Worm (Caenorhabditis elegans) whole organism, L4 larva: Measurements from ENCODE around the gene nrsn-1.

Experiments
- D1046.2 ChIP-seq: fragments of 200-800 bp; sonication (Bioruptor generic); IDR thresholded peaks from 2 replicates; pipeline ENCODE4 v1.3.6; 2022; ENCODE audit warnings: missing genetic modification characterization, missing compliant biosample characterization
- F10B5.3 ChIP-seq: sonication (generic microtip); optimal IDR thresholded peaks from 2 replicates; lab custom pipeline; 2016; ENCODE audit warnings: mild to moderate bottlenecking, missing genetic modification characterization, missing compliant biosample characterization
- F44E2.7 ChIP-seq: fragments of 200-800 bp; sonication (Bioruptor generic); IDR thresholded peaks from 2 replicates; pipeline ENCODE4 v2.1.2; 2022; ENCODE audit warnings: missing genetic modification characterization, missing compliant biosample characterization
- F49E8.2 ChIP-seq: sonication (generic microtip); optimal IDR thresholded peaks from 2 replicates; lab custom pipeline; 2016; ENCODE audit warnings: missing compliant biosample characterization, mild to moderate bottlenecking, missing genetic modification characterization, borderline replicate concordance
- R02D3.7 ChIP-seq: fragments of 150-350 bp; sonication (generic microtip); optimal IDR thresholded peaks from 3 replicates; lab custom pipeline; 2014; ENCODE audit warnings: missing biosample characterization, missing genetic modification characterization
- T20F7.1 ChIP-seq: fragments of 200-800 bp; sonication (Bioruptor generic); optimal IDR thresholded peaks from 2 replicates; lab custom pipeline; 2018; ENCODE audit warnings: mild to moderate bottlenecking, missing genetic modification characterization, missing compliant biosample characterization
- Y105C5A.15 ChIP-seq: fragments of 200-800 bp; sonication (Bioruptor generic); IDR thresholded peaks from 2 replicates; pipeline ENCODE4 v1.3.6; 2022; ENCODE audit warnings: missing genetic modification characterization, missing compliant biosample characterization
- Y48G9A.11 ChIP-seq: fragments of 200-800 bp; sonication (Bioruptor generic); IDR thresholded peaks from 2 replicates; pipeline ENCODE4 v1.3.6; 2022; ENCODE audit warnings: missing genetic modification reagents, missing genetic modification characterization, missing compliant biosample characterization
- Y5F2A.4 ChIP-seq: fragments of 200-800 bp; sonication (Bioruptor generic); optimal IDR thresholded peaks from 2 replicates; lab custom pipeline; 2018; ENCODE audit warnings: mild to moderate bottlenecking, missing genetic modification characterization, missing compliant biosample characterization
- Y75B8A.6 ChIP-seq: fragments of 200-800 bp; sonication (Bioruptor generic); IDR thresholded peaks from 2 replicates; pipeline ENCODE4 v1.3.6; 2022; ENCODE audit warnings: missing genetic modification reagents, missing genetic modification characterization, missing compliant biosample characterization
- ZK546.5 ChIP-seq, 2 experiments: sonication (generic microtip); optimal IDR thresholded peaks; 2 replicates each; lab custom pipeline; 2017; ENCODE audit warnings: missing biosample characterization in 2 of 2, missing genetic modification characterization in 2 of 2
- aha-1 ChIP-seq: fragments of 150-350 bp; peaks from one replicate; lab custom pipeline; 2014; ENCODE audit warnings: missing biosample characterization, missing genetic modification characterization
- ama-1 ChIP-seq: fragments of 150-350 bp; optimal IDR thresholded peaks from 2 replicates; lab custom pipeline; 2014; ENCODE audit warnings: inconsistent platforms, mixed read lengths
- attf-4 ChIP-seq: sonication (generic microtip); optimal IDR thresholded peaks from 3 replicates; lab custom pipeline; 2017; ENCODE audit warnings: missing biosample characterization, missing genetic modification characterization
- ceh-20 ChIP-seq: fragments of 200-800 bp; sonication (Bioruptor generic); IDR thresholded peaks from 2 replicates; pipeline ENCODE4 v1.3.6; 2022; ENCODE audit warnings: missing genetic modification reagents, missing genetic modification characterization, missing compliant biosample characterization
- ceh-32 ChIP-seq: sonication (generic microtip); optimal IDR thresholded peaks from 2 replicates; lab custom pipeline; 2016; ENCODE audit warnings: mild to moderate bottlenecking, missing genetic modification characterization, missing compliant biosample characterization; ENCODE audit not compliant: poor library complexity
- ceh-82 ChIP-seq: sonication (generic microtip); optimal IDR thresholded peaks from 2 replicates; lab custom pipeline; 2017; ENCODE audit warnings: missing biosample characterization, missing genetic modification characterization
- ces-1 ChIP-seq: fragments of 150-350 bp; sonication (generic microtip); optimal IDR thresholded peaks from 4 replicates; lab custom pipeline; 2014; ENCODE audit warnings: missing biosample characterization, missing genetic modification reagents, missing genetic modification characterization
- cey-2 ChIP-seq: sonication (generic microtip); optimal IDR thresholded peaks from 3 replicates; lab custom pipeline; 2017; ENCODE audit warnings: missing genetic modification characterization, mild to moderate bottlenecking, missing compliant biosample characterization, antibody characterized with exemption, borderline replicate concordance; ENCODE audit not compliant: insufficient read depth
- ctbp-1 ChIP-seq: fragments of 200-800 bp; sonication (Bioruptor generic); IDR thresholded peaks from 2 replicates; pipeline ENCODE4 v1.3.6; 2022; ENCODE audit warnings: missing genetic modification reagents, missing genetic modification characterization, missing compliant biosample characterization
- daf-8 ChIP-seq: fragments of 200-800 bp; sonication (Bioruptor generic); IDR thresholded peaks from 2 replicates; pipeline ENCODE4 v1.3.6; 2022; ENCODE audit warnings: missing genetic modification characterization, missing compliant biosample characterization
- dve-1 ChIP-seq: sonication (generic microtip); optimal IDR thresholded peaks from 2 replicates; lab custom pipeline; 2017; ENCODE audit warnings: antibody characterized with exemption, mild to moderate bottlenecking, missing genetic modification characterization, missing compliant biosample characterization; ENCODE audit not compliant: insufficient read depth
- egl-27 ChIP-seq: sonication (generic microtip); optimal IDR thresholded peaks from 3 replicates; lab custom pipeline; 2017; ENCODE audit warnings: missing biosample characterization, missing genetic modification reagents, missing genetic modification characterization
- egl-43 ChIP-seq: fragments of 200-800 bp; sonication (Bioruptor generic); IDR thresholded peaks from 2 replicates; pipeline ENCODE4 v1.3.6; 2022; ENCODE audit warnings: missing genetic modification reagents, missing genetic modification characterization, missing compliant biosample characterization
- gei-8 ChIP-seq: fragments of 200-800 bp; sonication (Bioruptor generic); optimal IDR thresholded peaks from 2 replicates; lab custom pipeline; 2018; ENCODE audit warnings: mild to moderate bottlenecking, missing genetic modification characterization, missing compliant biosample characterization
- hmg-1.1 ChIP-seq: fragments of 200-800 bp; sonication (Bioruptor generic); IDR thresholded peaks from 2 replicates; pipeline ENCODE4 v1.3.6; 2022; ENCODE audit warnings: missing genetic modification reagents, missing genetic modification characterization, missing compliant biosample characterization
- lsy-2 ChIP-seq, 2 experiments: fragments of 150-350 bp in 1 of 2; sonication (generic microtip) in 1 of 2; optimal IDR thresholded peaks; 2 replicates each; lab custom pipeline; 2014 to 2017; ENCODE audit warnings: missing biosample characterization in 2 of 2, missing genetic modification characterization in 2 of 2
- madf-5 ChIP-seq, 2 experiments: fragments of 200-800 bp; sonication (Bioruptor generic); IDR thresholded peaks; 2 replicates each; pipeline ENCODE4 v1.3.6; 2022; ENCODE audit warnings: missing compliant biosample characterization in 2 of 2, missing genetic modification characterization in 2 of 2
- madf-9 ChIP-seq: fragments of 200-800 bp; sonication (Bioruptor generic); conservative IDR thresholded peaks from 2 replicates; pipeline ENCODE4 v1.3.6; 2022; ENCODE audit warnings: missing genetic modification reagents, missing genetic modification characterization, missing compliant biosample characterization
- nhr-102 ChIP-seq: sonication (generic microtip); optimal IDR thresholded peaks from 2 replicates; lab custom pipeline; 2016; ENCODE audit warnings: mild to moderate bottlenecking, missing genetic modification characterization, moderate library complexity, missing compliant biosample characterization
- nhr-11 ChIP-seq: fragments of 150-350 bp; optimal IDR thresholded peaks from 2 replicates; lab custom pipeline; 2014; ENCODE audit warnings: missing biosample characterization, missing genetic modification characterization
- nhr-237 ChIP-seq: sonication (generic microtip); optimal IDR thresholded peaks from 2 replicates; lab custom pipeline; 2017; ENCODE audit warnings: missing biosample characterization, missing genetic modification characterization
- nhr-48 ChIP-seq: sonication (generic microtip); optimal IDR thresholded peaks from 2 replicates; lab custom pipeline; 2016; ENCODE audit warnings: mild to moderate bottlenecking, missing genetic modification characterization, missing compliant biosample characterization
- nhr-6 ChIP-seq: fragments of 150-350 bp; optimal IDR thresholded peaks from 2 replicates; lab custom pipeline; 2014; ENCODE audit warnings: missing biosample characterization, missing genetic modification characterization
- nhr-77 ChIP-seq: fragments of 150-350 bp; optimal IDR thresholded peaks from 2 replicates; lab custom pipeline; 2014; ENCODE audit warnings: missing biosample characterization, missing genetic modification characterization
- pqm-1 ChIP-seq: sonication (generic microtip); optimal IDR thresholded peaks from 2 replicates; lab custom pipeline; 2017; ENCODE audit warnings: missing biosample characterization, missing genetic modification characterization
- saeg-2 ChIP-seq: fragments of 200-800 bp; sonication (Bioruptor generic); IDR thresholded peaks from 2 replicates; pipeline ENCODE4 v1.3.6; 2022; ENCODE audit warnings: missing genetic modification reagents, missing genetic modification characterization, missing compliant biosample characterization
- snpc-1.2 ChIP-seq: fragments of 200-800 bp; sonication (Bioruptor generic); IDR thresholded peaks from 2 replicates; pipeline ENCODE4 v1.3.6; 2022; ENCODE audit warnings: missing genetic modification reagents, missing genetic modification characterization, missing compliant biosample characterization
- snpc-4 ChIP-seq: fragments of 150-350 bp; optimal IDR thresholded peaks from 2 replicates; lab custom pipeline; 2014; ENCODE audit warnings: missing biosample characterization, missing genetic modification characterization
- tag-97 ChIP-seq: fragments of 200-800 bp; sonication (Bioruptor generic); IDR thresholded peaks from 2 replicates; pipeline ENCODE4 v1.3.6; 2022; ENCODE audit warnings: missing genetic modification characterization, missing compliant biosample characterization
- tra-1 ChIP-seq: fragments of 200-800 bp; sonication (Bioruptor generic); IDR thresholded peaks from 2 replicates; pipeline ENCODE4 v1.3.6; 2022; ENCODE audit warnings: missing genetic modification reagents, missing genetic modification characterization, missing compliant biosample characterization
- unc-39 ChIP-seq: sonication (generic microtip); optimal IDR thresholded peaks from 2 replicates; lab custom pipeline; 2017; ENCODE audit warnings: missing biosample characterization, missing genetic modification characterization
- unc-62 ChIP-seq, 3 experiments: fragments of 150-350 bp in 1 of 3; sonication (generic microtip); optimal IDR thresholded peaks in 2 of 3; peaks in 1 of 3; 1 replicate in 1 of 3; 2 replicates in 2 of 3; lab custom pipeline; 2014 to 2017; ENCODE audit warnings: missing biosample characterization in 3 of 3, missing genetic modification characterization in 3 of 3, missing genetic modification reagents in 3 of 3, missing genotype in 1 of 3
- zfp-2 ChIP-seq: sonication (generic microtip); optimal IDR thresholded peaks from 2 replicates; lab custom pipeline; 2016; ENCODE audit warnings: mild to moderate bottlenecking, missing genetic modification characterization, missing compliant biosample characterization
- zip-11 ChIP-seq: fragments of 200-800 bp; sonication (Bioruptor generic); IDR thresholded peaks from 2 replicates; pipeline ENCODE4 v1.3.6; 2022; ENCODE audit warnings: missing genetic modification characterization, missing compliant biosample characterization
- zip-2 ChIP-seq: fragments of 150-350 bp; optimal IDR thresholded peaks from 2 replicates; lab custom pipeline; 2014; ENCODE audit warnings: missing biosample characterization, missing genetic modification characterization
- ztf-11 ChIP-seq: fragments of 150-350 bp; optimal IDR thresholded peaks from 2 replicates; lab custom pipeline; 2014; ENCODE audit warnings: missing biosample characterization, missing genetic modification characterization

Gene nrsn-1

DNA sequence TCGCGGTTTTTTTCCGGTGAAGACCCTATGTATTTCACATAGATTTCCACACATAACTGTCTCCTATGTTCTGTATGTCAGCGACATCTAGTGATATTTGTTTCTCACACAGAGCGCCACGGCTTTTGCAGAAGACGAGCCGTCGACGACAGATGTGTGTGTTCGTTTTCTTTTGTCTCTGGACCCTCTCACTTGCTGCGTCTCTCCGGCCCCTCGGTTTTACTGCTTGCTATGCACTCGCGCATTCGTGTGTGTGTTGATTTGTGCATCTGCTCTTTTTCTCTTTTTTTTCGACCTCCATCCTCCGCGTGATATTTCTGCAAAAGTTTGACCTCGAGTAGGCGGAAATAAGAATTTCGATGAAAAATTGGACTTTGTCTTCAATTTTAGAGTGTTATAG is 27.0 kb downstream of the nrsn-1 start (continued):
- TF ChIP-seq D1046.2 (GFP tag; lab: Robert Waterston, UW) (no peak), unc-62 (GFP tag; optimal IDR thresholded peaks at IDR 0.05 in 1 of 2; lab: Kevin White, UChicago) (peak in 1 of 2 experiments; percentile 14), unc-62 (tag; optimal IDR thresholded peaks at IDR 0.05; lab: Kevin White, UChicago) (no peak), ama-1 (no peak), madf-5 (GFP tag; IDR thresholded peaks at IDR 0.05; lab: Robert Waterston, UW) (no peak), Y105C5A.15 (GFP tag; lab: Robert Waterston, UW) (no peak), ces-1 (GFP tag; lab: Kevin White, UChicago) (no peak), ztf-11 (tag; lab: Kevin White, UChicago) (no peak), zip-2 (tag; lab: Kevin White, UChicago) (no peak), tag-97 (GFP tag; lab: Robert Waterston, UW) (no peak), nhr-237 (no peak), nhr-48 (tag; lab: Kevin White, UChicago) (no peak), ctbp-1 (GFP tag; lab: Robert Waterston, UW) (no peak), Y5F2A.4 (GFP tag; lab: Kevin White, UChicago) (no peak), daf-8 (GFP tag; lab: Robert Waterston, UW) (no peak), nhr-11 (tag; lab: Kevin White, UChicago) (no peak), unc-39 (tag; lab: Kevin White, UChicago) (no peak), Y48G9A.11 (GFP tag; lab: Robert Waterston, UW) (no peak), F49E8.2 (tag; lab: Kevin White, UChicago) (no peak), F44E2.7 (no peak), lsy-2 (tag; optimal IDR thresholded peaks at IDR 0.05; lab: Kevin White, UChicago) (peak in 1 of 2 experiments; percentile 49), attf-4 (tag; lab: Kevin White, UChicago) (no peak), snpc-1.2 (no peak), zfp-2 (tag; lab: Kevin White, UChicago) (no peak), snpc-4 (tag; lab: Kevin White, UChicago) (no peak), nhr-77 (tag; lab: Kevin White, UChicago) (no peak), egl-43 (GFP tag; lab: Robert Waterston, UW) (no peak), cey-2 (tag; lab: Kevin White, UChicago) (no peak), Y75B8A.6 (GFP tag; lab: Robert Waterston, UW) (no peak), saeg-2 (GFP tag; lab: Robert Waterston, UW) (no peak)

DNA sequence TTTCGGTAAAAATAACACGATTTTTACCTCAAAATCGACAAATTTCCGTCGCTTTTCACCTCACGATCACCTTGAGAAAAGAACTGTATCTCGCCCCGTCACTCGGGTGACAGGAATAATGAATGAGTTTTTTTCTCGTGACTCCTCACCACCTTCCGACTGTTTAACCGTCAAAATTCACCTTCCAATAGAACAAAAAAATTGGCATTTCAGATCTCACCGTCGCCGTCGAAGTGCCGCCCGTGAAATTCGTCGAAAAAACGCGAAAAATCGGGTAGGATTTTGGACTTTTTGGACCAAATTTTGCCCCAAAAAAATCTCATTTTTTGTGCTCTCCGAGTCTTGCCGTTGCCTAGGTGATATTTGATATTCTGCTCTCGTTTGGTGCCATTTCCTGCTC is 28.9 kb downstream of the nrsn-1 start, which contains the start of gene unc-132:
Gene unc-132 (plus strand): TSS at position 208 of the 400 bp plus-strand sequence.
- TF ChIP-seq madf-9 (GFP tag; lab: Robert Waterston, UW) (no peak), aha-1 (peak; percentile 93), ceh-32 (tag; lab: Kevin White, UChicago) (no peak), tag-97 (GFP tag; lab: Robert Waterston, UW) (no peak)
- TF ChIP-seq, all 104 proteins: peak for 1

DNA sequence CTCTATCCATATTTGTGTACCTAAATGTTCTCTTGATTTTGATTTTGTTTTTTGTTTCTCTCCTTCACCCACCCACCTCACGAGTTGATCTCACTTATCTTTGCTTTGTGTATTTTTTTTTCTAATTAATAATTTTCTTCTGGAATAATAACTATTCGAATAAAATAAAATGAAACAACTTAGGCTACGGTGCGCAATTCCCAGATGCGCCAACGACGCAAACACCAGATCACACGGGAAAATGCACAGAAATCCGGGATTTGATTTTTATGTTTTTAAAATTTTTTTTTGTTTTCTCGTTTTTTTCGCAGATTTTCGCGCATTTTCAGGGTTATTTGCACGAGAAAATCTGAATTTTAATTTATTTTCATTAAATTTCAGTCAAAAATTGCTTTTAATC is 29.5 kb downstream of the nrsn-1 start:
- TF ChIP-seq saeg-2 (GFP tag; lab: Robert Waterston, UW) (no peak), hmg-1.1 (GFP tag; lab: Robert Waterston, UW) (no peak), Y75B8A.6 (GFP tag; lab: Robert Waterston, UW) (no peak), R02D3.7 (no peak), T20F7.1 (no peak), ZK546.5 (tag; optimal IDR thresholded peaks at IDR 0.05; lab: Kevin White, UChicago) (no peak), snpc-1.2 (no peak)

DNA sequence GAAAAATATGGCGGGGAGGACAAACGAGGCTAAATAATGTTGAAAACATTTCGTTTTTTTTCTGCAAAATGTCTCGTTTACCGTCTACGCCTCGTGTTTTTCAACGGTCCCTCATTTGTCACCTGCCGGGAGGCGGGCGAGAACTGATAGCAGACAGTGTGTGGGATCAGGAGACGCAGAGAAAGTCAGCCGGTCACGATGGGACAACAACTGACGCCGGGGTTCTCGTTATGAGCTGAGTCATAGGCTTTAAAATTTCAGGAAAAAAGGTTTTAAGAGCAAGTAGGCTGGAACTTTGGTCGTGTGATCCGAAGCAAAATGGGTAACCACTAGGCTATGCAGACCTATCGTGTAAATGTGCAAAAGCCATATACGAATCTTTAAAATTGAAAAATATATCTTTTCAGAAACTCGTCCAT is 30.0 kb downstream of the nrsn-1 start, which contains the start of gene W08A12.2:
Gene W08A12.2 (minus strand): TSS at position 103 of the 419 bp plus-strand sequence.
- TF ChIP-seq madf-5 (GFP tag; IDR thresholded peaks at IDR 0.05; lab: Robert Waterston, UW) (peak in 1 of 2 experiments; percentile 72; a peak in 1 of 4 replicates), ceh-20 (GFP tag; lab: Robert Waterston, UW) (no peak), attf-4 (tag; lab: Kevin White, UChicago) (no peak), nhr-6 (tag; lab: Kevin White, UChicago) (peak; percentile 38), nhr-77 (tag; lab: Kevin White, UChicago) (no peak), nhr-102 (tag; lab: Kevin White, UChicago) (no peak), zip-11 (no peak), pqm-1 (no peak), tra-1 (GFP tag; lab: Robert Waterston, UW) (peak; percentile 76), nhr-48 (tag; lab: Kevin White, UChicago) (no peak), egl-27 (tag; lab: Kevin White, UChicago) (no peak), gei-8 (GFP tag; lab: Kevin White, UChicago) (no peak), F10B5.3 (tag; lab: Kevin White, UChicago) (no peak), D1046.2 (GFP tag; lab: Robert Waterston, UW) (peak; percentile 62; the same call in 1 of the 2 replicates), dve-1 (tag; lab: Kevin White, UChicago) (no peak), ceh-82 (tag; lab: Kevin White, UChicago) (no peak)
